Fruit fly (Drosophila melanogaster) whole organism, wandering third instar larva: ENCODE results near the gene VGlut.

Experiments
- Abd-B ChIP-seq: fragments of >200 bp; optimal IDR thresholded peaks from 2 replicates; lab custom pipeline; 2017; ENCODE audit warnings: missing biosample characterization, missing genetic modification characterization
- CG32264 ChIP-seq: fragments of 200-800 bp; sonication (Bioruptor generic); optimal IDR thresholded peaks from 2 replicates; lab custom pipeline; 2016; ENCODE audit warnings: missing biosample characterization, missing genetic modification characterization
- CG9705 ChIP-seq: fragments of 200-800 bp; sonication (Bioruptor generic); optimal IDR thresholded peaks from 2 replicates; lab custom pipeline; 2018; ENCODE audit warnings: missing biosample characterization, mild to moderate bottlenecking, missing genetic modification characterization
- CrebA ChIP-seq: fragments of 200-800 bp; sonication (Bioruptor generic); optimal IDR thresholded peaks from 2 replicates; lab custom pipeline; 2016; ENCODE audit warnings: missing biosample characterization, mild to moderate bottlenecking, missing genetic modification characterization, borderline replicate concordance
- Dfd ChIP-seq: fragments of >200 bp; optimal IDR thresholded peaks from 2 replicates; lab custom pipeline; 2017; ENCODE audit warnings: missing biosample characterization, missing genetic modification characterization
- Dif ChIP-seq: fragments of 200-275, 200-300 bp; sonication (Bioruptor generic); optimal IDR thresholded peaks from 2 replicates; lab custom pipeline; 2018; ENCODE audit warnings: missing biosample characterization, missing genetic modification characterization; ENCODE audit not compliant: partially characterized antibody
- GATAd ChIP-seq: sonication (Bioruptor generic); optimal IDR thresholded peaks from 2 replicates; lab custom pipeline; 2016; ENCODE audit warnings: missing biosample characterization, missing genetic modification characterization
- HLH106 ChIP-seq: fragments of 200-800 bp; optimal IDR thresholded peaks from 3 replicates; lab custom pipeline; 2019; ENCODE audit warnings: missing biosample characterization, mild to moderate bottlenecking, missing genetic modification characterization, moderate library complexity
- Hnf4 ChIP-seq: fragments of 200-800 bp; sonication (Bioruptor generic); optimal IDR thresholded peaks from 2 replicates; lab custom pipeline; 2016; ENCODE audit warnings: missing biosample characterization, mild to moderate bottlenecking, missing genetic modification characterization
- Hr78 ChIP-seq: fragments of >200 bp; optimal IDR thresholded peaks from 2 replicates; lab custom pipeline; 2017; ENCODE audit warnings: missing biosample characterization, missing genetic modification characterization
- Hr83 ChIP-seq: fragments of 200-300 bp; sonication (Bioruptor generic); optimal IDR thresholded peaks from 2 replicates; lab custom pipeline; 2016; ENCODE audit warnings: missing biosample characterization, mild to moderate bottlenecking, missing genetic modification characterization, moderate library complexity; ENCODE audit not compliant: poor library complexity, severe bottlenecking
- Jra ChIP-seq: sonication (Bioruptor generic); optimal IDR thresholded peaks from 2 replicates; lab custom pipeline; 2016; ENCODE audit warnings: missing biosample characterization, missing genetic modification characterization
- Mio ChIP-seq: sonication (Bioruptor generic); optimal IDR thresholded peaks from 2 replicates; lab custom pipeline; 2016; ENCODE audit warnings: missing biosample characterization, missing genetic modification characterization
- Myc ChIP-seq: fragments of >200 bp; optimal IDR thresholded peaks from 2 replicates; lab custom pipeline; 2017
- N ChIP-seq: fragments of >200 bp; optimal IDR thresholded peaks from 2 replicates; lab custom pipeline; 2018; ENCODE audit warnings: missing biosample characterization, missing external identifiers, missing genetic modification characterization
- OdsH ChIP-seq: fragments of 200-800 bp; sonication (Bioruptor generic); optimal IDR thresholded peaks from 2 replicates; lab custom pipeline; 2016; ENCODE audit warnings: missing biosample characterization, mild to moderate bottlenecking, missing genetic modification characterization
- Rel ChIP-seq, 2 experiments: fragments of 200-800 bp; sonication (Bioruptor generic) in 1 of 2; optimal IDR thresholded peaks; 2 replicates in 1 of 2; 3 replicates in 1 of 2; lab custom pipeline; 2016 to 2019; ENCODE audit warnings: mild to moderate bottlenecking in 2 of 2, missing biosample characterization in 2 of 2, missing genetic modification characterization in 2 of 2, moderate library complexity in 1 of 2
- Sp1 ChIP-seq: fragments of 200-800 bp; sonication (Bioruptor generic); optimal IDR thresholded peaks from 3 replicates; lab custom pipeline; 2019; ENCODE audit warnings: missing biosample characterization, mild to moderate bottlenecking, missing genetic modification characterization, moderate library complexity
- Vsx2 ChIP-seq: fragments of 200-300, 225-300 bp; sonication (Bioruptor generic); optimal IDR thresholded peaks from 2 replicates; lab custom pipeline; 2018; ENCODE audit warnings: missing biosample characterization, missing genetic modification characterization; ENCODE audit not compliant: partially characterized antibody
- br ChIP-seq: fragments of 200-800 bp; sonication (Bioruptor generic); optimal IDR thresholded peaks from 2 replicates; lab custom pipeline; 2016; ENCODE audit warnings: missing biosample characterization, missing genetic modification characterization
- brk ChIP-seq: fragments of 200-800 bp; sonication (Bioruptor generic); optimal IDR thresholded peaks from 2 replicates; lab custom pipeline; 2016; ENCODE audit warnings: missing biosample characterization, mild to moderate bottlenecking, missing genetic modification characterization
- dl ChIP-seq, 2 experiments: fragments of 175-275, 200-275 bp in 1 of 2; fragments of 200-275 bp in 1 of 2; sonication (Bioruptor generic); optimal IDR thresholded peaks; lab custom pipeline; 2018; ENCODE audit warnings: mild to moderate bottlenecking in 2 of 2, missing biosample characterization in 2 of 2, missing genetic modification characterization in 2 of 2, moderate library complexity in 2 of 2; ENCODE audit not compliant: partially characterized antibody in 2 of 2, insufficient read depth in 1 of 2
- dmrt93B ChIP-seq: fragments of 200-800 bp; sonication (Bioruptor generic); optimal IDR thresholded peaks from 2 replicates; lab custom pipeline; 2018; ENCODE audit warnings: missing biosample characterization, mild to moderate bottlenecking, missing genetic modification characterization
- dsf ChIP-seq: sonication (Bioruptor generic); optimal IDR thresholded peaks from 2 replicates; lab custom pipeline; 2016; ENCODE audit warnings: missing biosample characterization, missing genetic modification characterization, borderline replicate concordance
- ey ChIP-seq: fragments of 200-800 bp; sonication (Bioruptor generic); optimal IDR thresholded peaks from 2 replicates; lab custom pipeline; 2016; ENCODE audit warnings: missing biosample characterization, missing genetic modification characterization
- foxo ChIP-seq, 2 experiments: fragments of 200-800 bp; sonication (Bioruptor generic); optimal IDR thresholded peaks; 2 replicates in 1 of 2; 3 replicates in 1 of 2; lab custom pipeline; 2016 to 2017; ENCODE audit warnings: missing biosample characterization in 2 of 2, missing genetic modification characterization in 2 of 2
- fru ChIP-seq: fragments of 200-800 bp; sonication (Bioruptor generic); optimal IDR thresholded peaks from 3 replicates; lab custom pipeline; 2016; ENCODE audit warnings: missing biosample characterization, mild to moderate bottlenecking, missing genetic modification characterization
- h ChIP-seq: fragments of 200-800 bp; sonication (Bioruptor generic); optimal IDR thresholded peaks from 3 replicates; lab custom pipeline; 2016; ENCODE audit warnings: missing biosample characterization, mild to moderate bottlenecking, missing genetic modification characterization
- jim ChIP-seq: fragments of 175-275, 200-325 bp; sonication (Bioruptor generic); optimal IDR thresholded peaks from 2 replicates; lab custom pipeline; 2016; ENCODE audit warnings: missing biosample characterization, mild to moderate bottlenecking, missing genetic modification characterization
- lola ChIP-seq: fragments of >200 bp; optimal IDR thresholded peaks from 2 replicates; lab custom pipeline; 2017; ENCODE audit warnings: missing biosample characterization, missing genetic modification characterization
- pan ChIP-seq: fragments of >200 bp; optimal IDR thresholded peaks from 2 replicates; lab custom pipeline; 2017
- psq ChIP-seq: fragments of 200-800 bp; sonication (Bioruptor generic); optimal IDR thresholded peaks from 3 replicates; lab custom pipeline; 2017; ENCODE audit warnings: missing biosample characterization, mild to moderate bottlenecking, missing genetic modification characterization, moderate library complexity
- rgr ChIP-seq: fragments of 200-800 bp; sonication (Bioruptor generic); optimal IDR thresholded peaks from 3 replicates; lab custom pipeline; 2016; ENCODE audit warnings: missing biosample characterization, mild to moderate bottlenecking, missing genetic modification characterization
- sage ChIP-seq: fragments of 200-800 bp; sonication (Bioruptor generic); optimal IDR thresholded peaks from 2 replicates; lab custom pipeline; 2016; ENCODE audit warnings: missing biosample characterization, mild to moderate bottlenecking, missing genetic modification characterization
- sv ChIP-seq: fragments of 200-800 bp; sonication (Bioruptor generic); optimal IDR thresholded peaks from 3 replicates; lab custom pipeline; 2016; ENCODE audit warnings: missing biosample characterization, missing genetic modification characterization
- tai ChIP-seq: sonication (Bioruptor generic); optimal IDR thresholded peaks from 2 replicates; lab custom pipeline; 2016; ENCODE audit warnings: missing biosample characterization, missing genetic modification characterization
- usp ChIP-seq: fragments of >200 bp; optimal IDR thresholded peaks from 2 replicates; lab custom pipeline; 2017; ENCODE audit warnings: missing biosample characterization, missing genetic modification characterization
- woc ChIP-seq: sonication (Bioruptor generic); optimal IDR thresholded peaks from 2 replicates; lab custom pipeline; 2016; ENCODE audit warnings: missing biosample characterization, mild to moderate bottlenecking, missing genetic modification characterization

VGlut gene

DNA sequence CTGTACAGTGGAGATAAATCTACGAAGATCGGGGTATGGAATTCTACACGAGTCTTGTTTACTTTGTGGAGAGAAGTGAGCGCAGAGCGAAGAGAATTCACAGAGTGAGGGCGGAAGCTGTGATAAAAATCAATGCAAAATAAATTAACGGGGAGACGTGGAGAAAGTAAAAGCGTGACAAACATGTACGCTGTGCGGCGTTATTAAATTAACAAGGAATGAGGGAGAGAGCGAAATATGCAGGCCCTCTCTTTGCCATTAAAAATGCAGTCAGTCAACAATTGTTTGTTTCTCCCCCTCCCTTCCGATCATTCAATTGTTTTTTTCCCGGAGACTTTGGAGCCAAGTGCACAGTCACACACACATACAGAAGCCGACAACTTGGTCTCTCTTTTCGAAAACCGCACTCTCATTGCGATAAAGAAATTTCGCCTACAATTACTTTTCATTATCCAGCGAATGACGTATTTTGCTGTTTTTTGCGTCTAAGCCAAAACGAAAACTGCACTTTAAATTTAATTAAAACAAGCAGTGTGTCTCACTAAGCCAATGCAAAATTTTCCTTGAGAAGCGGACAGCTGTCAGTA is 37.2 kb upstream of the VGlut start (continued):
- TF ChIP-seq usp (GFP tag; lab: Kevin White, UChicago) = no peak

DNA sequence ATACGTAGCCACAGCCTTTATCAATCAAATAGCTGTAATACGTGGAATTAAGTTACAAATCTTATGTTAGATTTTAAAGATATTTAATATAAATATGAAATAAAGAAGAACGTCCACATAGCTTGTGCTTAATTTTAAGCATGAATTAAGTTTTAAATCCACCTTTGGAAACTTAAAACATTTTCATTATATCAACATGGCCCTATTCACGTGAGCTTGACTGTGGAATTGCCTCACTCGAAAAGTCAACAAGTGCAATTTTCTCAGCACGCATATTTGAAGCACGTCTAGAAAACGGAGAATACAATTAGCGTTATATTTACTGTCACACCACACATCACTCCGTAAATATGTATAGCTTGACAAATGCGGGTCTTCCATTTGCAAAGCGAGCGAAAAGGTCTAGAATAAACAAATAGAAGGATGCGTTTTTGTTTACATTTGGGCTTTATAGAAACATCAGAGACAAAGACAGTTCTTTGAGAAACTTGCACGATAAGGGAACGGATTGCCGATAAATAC is 36.4 kb upstream of the VGlut start:
- peak; percentile 96 for TF ChIP-seq h (GFP tag; lab: Kevin White, UChicago)
- TF ChIP-seq Abd-B = no peak
- no peak for TF ChIP-seq Vsx2 (GFP tag; lab: Kevin White, UChicago)
- TF ChIP-seq foxo (GFP tag; optimal IDR thresholded peaks at IDR 0.05; lab: Kevin White, UChicago) = peak in 1 of 2 experiments; percentile 95
- TF ChIP-seq sv (GFP tag; lab: Kevin White, UChicago) = peak; percentile 85
- TF ChIP-seq pan (lab: Kevin White, UChicago) = no peak
- TF ChIP-seq CG9705 (GFP tag; lab: Kevin White, UChicago) = peak; percentile 88
- TF ChIP-seq CrebA (GFP tag; lab: Kevin White, UChicago) = no peak
- no peak for TF ChIP-seq lola
- TF ChIP-seq Sp1 (GFP tag; lab: Kevin White, UChicago) = peak; percentile 97
- TF ChIP-seq fru = peak; percentile 93
- peak; percentile 65 for TF ChIP-seq CG32264 (GFP tag; lab: Kevin White, UChicago)
- TF ChIP-seq Hnf4 = peak; percentile 82
- peak; percentile 84 for TF ChIP-seq br (GFP tag; lab: Kevin White, UChicago)
- peak; percentile 41 for TF ChIP-seq dsf (GFP tag; lab: Kevin White, UChicago)
- TF ChIP-seq Jra (GFP tag; lab: Kevin White, UChicago) = no peak
- peak; percentile 51 for TF ChIP-seq Hr83 (GFP tag; lab: Kevin White, UChicago)
- TF ChIP-seq GATAd = no peak
- TF ChIP-seq tai = no peak
- TF ChIP-seq HLH106 (tag; lab: Kevin White, UChicago) = peak; percentile 97
- TF ChIP-seq woc (GFP tag; lab: Kevin White, UChicago) = peak; percentile 78
- peak; percentile 93 for TF ChIP-seq brk
- peak; percentile 96 for TF ChIP-seq sage (GFP tag; lab: Kevin White, UChicago)
- peak; percentile 91 for TF ChIP-seq ey (GFP tag; lab: Kevin White, UChicago)
- TF ChIP-seq N (GFP tag; lab: Kevin White, UChicago) = no peak
- TF ChIP-seq jim (GFP tag; lab: Kevin White, UChicago) = no peak
- no peak for TF ChIP-seq usp (GFP tag; lab: Kevin White, UChicago)
- peak; percentile 92 for TF ChIP-seq OdsH
- TF ChIP-seq Myc = no peak
- TF ChIP-seq Mio (GFP tag; lab: Kevin White, UChicago) = no peak
- TF ChIP-seq rgr = peak; percentile 96
- no peak for TF ChIP-seq Hr78
- TF ChIP-seq Dfd (GFP tag; lab: Kevin White, UChicago) = no peak
- peak; percentile 94 for TF ChIP-seq Rel (GFP tag; optimal IDR thresholded peaks at IDR 0.05; lab: Kevin White, UChicago)
- TF ChIP-seq Rel (tag; optimal IDR thresholded peaks at IDR 0.05; lab: Kevin White, UChicago) = peak; percentile 84
- TF ChIP-seq dl (GFP tag; optimal IDR thresholded peaks at IDR 0.05; lab: Kevin White, UChicago; ENCODE audit: insufficient read depth in 1 of 2, partially characterized antibody in 2 of 2) = no peak
- TF ChIP-seq psq (GFP tag; lab: Kevin White, UChicago) = peak; percentile 89
- TF ChIP-seq dmrt93B (GFP tag; lab: Kevin White, UChicago) = peak; percentile 91
- TF ChIP-seq Dif = no peak

DNA sequence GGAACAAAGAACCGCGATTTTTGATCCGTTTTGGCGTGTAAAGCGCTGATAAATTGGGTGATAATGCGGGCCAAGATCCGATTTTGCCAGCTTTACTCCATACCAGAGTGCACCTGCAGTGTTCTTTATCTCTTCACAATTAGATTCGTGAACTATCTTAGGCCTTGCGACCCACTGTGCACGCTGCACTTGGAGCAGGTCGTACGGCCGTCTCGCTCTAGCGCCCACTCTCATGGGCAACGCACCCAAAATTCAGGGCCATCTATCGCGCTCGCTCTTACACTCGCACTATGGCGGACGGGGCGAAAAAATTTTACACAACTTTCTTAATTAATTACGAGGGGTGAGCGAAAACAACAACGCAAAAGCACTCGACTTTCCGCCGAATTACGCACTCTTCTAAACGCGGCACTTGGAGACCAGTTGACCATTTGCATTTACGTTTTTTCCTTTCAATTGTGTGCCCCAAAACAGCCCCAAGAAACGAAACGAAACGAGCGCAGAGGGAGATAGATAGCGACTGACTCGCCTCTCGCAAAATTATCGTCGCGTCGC is 35.8 kb upstream of the VGlut start:
- TF ChIP-seq fru (no peak), Hr78 (no peak), Hr83 (GFP tag; lab: Kevin White, UChicago) (peak; percentile 32), Dif (peak; percentile 55), woc (GFP tag; lab: Kevin White, UChicago) (peak; percentile 71), rgr (peak; percentile 6), dl (GFP tag; optimal IDR thresholded peaks at IDR 0.05; lab: Kevin White, UChicago; ENCODE audit: insufficient read depth in 1 of 2, partially characterized antibody in 2 of 2) (peak; percentile 23 to 35), Vsx2 (GFP tag; lab: Kevin White, UChicago) (no peak)
